Fruit fly (Drosophila melanogaster) whole organism, wandering third instar larva: ENCODE results near the gene IntS4.

ENCODE experiments used
- Abd-B ChIP-seq: fragments of >200 bp; optimal IDR thresholded peaks from 2 replicates; lab custom pipeline; 2017; ENCODE audit warnings: missing biosample characterization, missing genetic modification characterization
- CG32264 ChIP-seq: fragments of 200-800 bp; sonication (Bioruptor generic); optimal IDR thresholded peaks from 2 replicates; lab custom pipeline; 2016; ENCODE audit warnings: missing biosample characterization, missing genetic modification characterization
- CrebA ChIP-seq: fragments of 200-800 bp; sonication (Bioruptor generic); optimal IDR thresholded peaks from 2 replicates; lab custom pipeline; 2016; ENCODE audit warnings: missing biosample characterization, mild to moderate bottlenecking, missing genetic modification characterization, borderline replicate concordance
- GATAd ChIP-seq: sonication (Bioruptor generic); optimal IDR thresholded peaks from 2 replicates; lab custom pipeline; 2016; ENCODE audit warnings: missing biosample characterization, missing genetic modification characterization
- HLH106 ChIP-seq: fragments of 200-800 bp; optimal IDR thresholded peaks from 3 replicates; lab custom pipeline; 2019; ENCODE audit warnings: missing biosample characterization, mild to moderate bottlenecking, missing genetic modification characterization, moderate library complexity
- Hnf4 ChIP-seq: fragments of 200-800 bp; sonication (Bioruptor generic); optimal IDR thresholded peaks from 2 replicates; lab custom pipeline; 2016; ENCODE audit warnings: missing biosample characterization, mild to moderate bottlenecking, missing genetic modification characterization
- Hr78 ChIP-seq: fragments of >200 bp; optimal IDR thresholded peaks from 2 replicates; lab custom pipeline; 2017; ENCODE audit warnings: missing biosample characterization, missing genetic modification characterization
- Hr83 ChIP-seq: fragments of 200-300 bp; sonication (Bioruptor generic); optimal IDR thresholded peaks from 2 replicates; lab custom pipeline; 2016; ENCODE audit warnings: missing biosample characterization, mild to moderate bottlenecking, missing genetic modification characterization, moderate library complexity; ENCODE audit not compliant: poor library complexity, severe bottlenecking
- Jra ChIP-seq: sonication (Bioruptor generic); optimal IDR thresholded peaks from 2 replicates; lab custom pipeline; 2016; ENCODE audit warnings: missing biosample characterization, missing genetic modification characterization
- Mio ChIP-seq: sonication (Bioruptor generic); optimal IDR thresholded peaks from 2 replicates; lab custom pipeline; 2016; ENCODE audit warnings: missing biosample characterization, missing genetic modification characterization
- Myc ChIP-seq: fragments of >200 bp; optimal IDR thresholded peaks from 2 replicates; lab custom pipeline; 2017
- OdsH ChIP-seq: fragments of 200-800 bp; sonication (Bioruptor generic); optimal IDR thresholded peaks from 2 replicates; lab custom pipeline; 2016; ENCODE audit warnings: missing biosample characterization, mild to moderate bottlenecking, missing genetic modification characterization
- Rel ChIP-seq, 2 experiments: fragments of 200-800 bp; sonication (Bioruptor generic) in 1 of 2; optimal IDR thresholded peaks; 2 replicates in 1 of 2; 3 replicates in 1 of 2; lab custom pipeline; 2016 to 2019; ENCODE audit warnings: mild to moderate bottlenecking in 2 of 2, missing biosample characterization in 2 of 2, missing genetic modification characterization in 2 of 2, moderate library complexity in 1 of 2
- Sp1 ChIP-seq: fragments of 200-800 bp; sonication (Bioruptor generic); optimal IDR thresholded peaks from 3 replicates; lab custom pipeline; 2019; ENCODE audit warnings: missing biosample characterization, mild to moderate bottlenecking, missing genetic modification characterization, moderate library complexity
- Vsx2 ChIP-seq: fragments of 200-300, 225-300 bp; sonication (Bioruptor generic); optimal IDR thresholded peaks from 2 replicates; lab custom pipeline; 2018; ENCODE audit warnings: missing biosample characterization, missing genetic modification characterization; ENCODE audit not compliant: partially characterized antibody
- br ChIP-seq: fragments of 200-800 bp; sonication (Bioruptor generic); optimal IDR thresholded peaks from 2 replicates; lab custom pipeline; 2016; ENCODE audit warnings: missing biosample characterization, missing genetic modification characterization
- brk ChIP-seq: fragments of 200-800 bp; sonication (Bioruptor generic); optimal IDR thresholded peaks from 2 replicates; lab custom pipeline; 2016; ENCODE audit warnings: missing biosample characterization, mild to moderate bottlenecking, missing genetic modification characterization
- dl ChIP-seq, 2 experiments: fragments of 175-275, 200-275 bp in 1 of 2; fragments of 200-275 bp in 1 of 2; sonication (Bioruptor generic); optimal IDR thresholded peaks; lab custom pipeline; 2018; ENCODE audit warnings: mild to moderate bottlenecking in 2 of 2, missing biosample characterization in 2 of 2, missing genetic modification characterization in 2 of 2, moderate library complexity in 2 of 2; ENCODE audit not compliant: partially characterized antibody in 2 of 2, insufficient read depth in 1 of 2
- dmrt93B ChIP-seq: fragments of 200-800 bp; sonication (Bioruptor generic); optimal IDR thresholded peaks from 2 replicates; lab custom pipeline; 2018; ENCODE audit warnings: missing biosample characterization, mild to moderate bottlenecking, missing genetic modification characterization
- dsf ChIP-seq: sonication (Bioruptor generic); optimal IDR thresholded peaks from 2 replicates; lab custom pipeline; 2016; ENCODE audit warnings: missing biosample characterization, missing genetic modification characterization, borderline replicate concordance
- ey ChIP-seq: fragments of 200-800 bp; sonication (Bioruptor generic); optimal IDR thresholded peaks from 2 replicates; lab custom pipeline; 2016; ENCODE audit warnings: missing biosample characterization, missing genetic modification characterization
- foxo ChIP-seq, 2 experiments: fragments of 200-800 bp; sonication (Bioruptor generic); optimal IDR thresholded peaks; 2 replicates in 1 of 2; 3 replicates in 1 of 2; lab custom pipeline; 2016 to 2017; ENCODE audit warnings: missing biosample characterization in 2 of 2, missing genetic modification characterization in 2 of 2
- fru ChIP-seq: fragments of 200-800 bp; sonication (Bioruptor generic); optimal IDR thresholded peaks from 3 replicates; lab custom pipeline; 2016; ENCODE audit warnings: missing biosample characterization, mild to moderate bottlenecking, missing genetic modification characterization
- h ChIP-seq: fragments of 200-800 bp; sonication (Bioruptor generic); optimal IDR thresholded peaks from 3 replicates; lab custom pipeline; 2016; ENCODE audit warnings: missing biosample characterization, mild to moderate bottlenecking, missing genetic modification characterization
- lola ChIP-seq: fragments of >200 bp; optimal IDR thresholded peaks from 2 replicates; lab custom pipeline; 2017; ENCODE audit warnings: missing biosample characterization, missing genetic modification characterization
- pan ChIP-seq: fragments of >200 bp; optimal IDR thresholded peaks from 2 replicates; lab custom pipeline; 2017
- psq ChIP-seq: fragments of 200-800 bp; sonication (Bioruptor generic); optimal IDR thresholded peaks from 3 replicates; lab custom pipeline; 2017; ENCODE audit warnings: missing biosample characterization, mild to moderate bottlenecking, missing genetic modification characterization, moderate library complexity
- rgr ChIP-seq: fragments of 200-800 bp; sonication (Bioruptor generic); optimal IDR thresholded peaks from 3 replicates; lab custom pipeline; 2016; ENCODE audit warnings: missing biosample characterization, mild to moderate bottlenecking, missing genetic modification characterization
- sage ChIP-seq: fragments of 200-800 bp; sonication (Bioruptor generic); optimal IDR thresholded peaks from 2 replicates; lab custom pipeline; 2016; ENCODE audit warnings: missing biosample characterization, mild to moderate bottlenecking, missing genetic modification characterization
- sv ChIP-seq: fragments of 200-800 bp; sonication (Bioruptor generic); optimal IDR thresholded peaks from 3 replicates; lab custom pipeline; 2016; ENCODE audit warnings: missing biosample characterization, missing genetic modification characterization
- tai ChIP-seq: sonication (Bioruptor generic); optimal IDR thresholded peaks from 2 replicates; lab custom pipeline; 2016; ENCODE audit warnings: missing biosample characterization, missing genetic modification characterization
- woc ChIP-seq: sonication (Bioruptor generic); optimal IDR thresholded peaks from 2 replicates; lab custom pipeline; 2016; ENCODE audit warnings: missing biosample characterization, mild to moderate bottlenecking, missing genetic modification characterization

Gene IntS4

dm6 chrX:8574672-8575350 lies 16.2 kb upstream of the IntS4 start:
- peak in 1 of 2 experiments; percentile 65 for TF ChIP-seq foxo (GFP tag; optimal IDR thresholded peaks at IDR 0.05; lab: Kevin White, UChicago)
- TF ChIP-seq rgr: peak; percentile 68
- no peak for TF ChIP-seq dmrt93B (GFP tag; lab: Kevin White, UChicago)
- peak; percentile 21 for TF ChIP-seq OdsH
- peak; percentile 64 for TF ChIP-seq Jra (GFP tag; lab: Kevin White, UChicago)
- TF ChIP-seq fru (GFP tag; lab: Kevin White, UChicago): peak; percentile 61
- TF ChIP-seq Hnf4 (GFP tag; lab: Kevin White, UChicago): peak; percentile 0
- TF ChIP-seq Vsx2 (GFP tag; lab: Kevin White, UChicago): no peak
- TF ChIP-seq sage (GFP tag; lab: Kevin White, UChicago): no peak
- TF ChIP-seq Abd-B (GFP tag; lab: Kevin White, UChicago): no peak
- TF ChIP-seq GATAd (GFP tag; lab: Kevin White, UChicago): no peak
- TF ChIP-seq br (GFP tag; lab: Kevin White, UChicago): peak; percentile 18
- no peak for TF ChIP-seq Myc (lab: Kevin White, UChicago)
- TF ChIP-seq Sp1 (GFP tag; lab: Kevin White, UChicago): peak; percentile 16
- peak; percentile 48 for TF ChIP-seq HLH106 (tag; lab: Kevin White, UChicago)
- TF ChIP-seq psq (GFP tag; lab: Kevin White, UChicago): no peak
- TF ChIP-seq CrebA (GFP tag; lab: Kevin White, UChicago): no peak
- no peak for TF ChIP-seq Hr83 (GFP tag; lab: Kevin White, UChicago)
- peak; percentile 22 for TF ChIP-seq woc (GFP tag; lab: Kevin White, UChicago)
- no peak for TF ChIP-seq pan (lab: Kevin White, UChicago)
- no peak for TF ChIP-seq sv (GFP tag; lab: Kevin White, UChicago)
- peak; percentile 55 for TF ChIP-seq h (GFP tag; lab: Kevin White, UChicago)
- TF ChIP-seq dl (GFP tag; optimal IDR thresholded peaks at IDR 0.05; lab: Kevin White, UChicago; ENCODE audit: insufficient read depth in 1 of 2, partially characterized antibody in 2 of 2): no peak
- TF ChIP-seq lola (GFP tag; lab: Kevin White, UChicago): no peak
- peak; percentile 9 for TF ChIP-seq tai (GFP tag; lab: Kevin White, UChicago)
- TF ChIP-seq brk (GFP tag; lab: Kevin White, UChicago): no peak
- TF ChIP-seq ey: peak; percentile 50
- no peak for TF ChIP-seq Mio (GFP tag; lab: Kevin White, UChicago)
- no peak for TF ChIP-seq CG32264

- no peak for TF ChIP-seq pan (lab: Kevin White, UChicago)
- TF ChIP-seq sage (GFP tag; lab: Kevin White, UChicago): peak; percentile 35
- peak; percentile 43 for TF ChIP-seq woc (GFP tag; lab: Kevin White, UChicago)
- peak; percentile 3 for TF ChIP-seq h (GFP tag; lab: Kevin White, UChicago)
- peak; percentile 1 for TF ChIP-seq sv (GFP tag; lab: Kevin White, UChicago)
- peak; percentile 41 for TF ChIP-seq brk (GFP tag; lab: Kevin White, UChicago)
- TF ChIP-seq Hr78 (GFP tag; lab: Kevin White, UChicago): no peak
- peak in 1 of 2 experiments; percentile 47 for TF ChIP-seq foxo (GFP tag; optimal IDR thresholded peaks at IDR 0.05; lab: Kevin White, UChicago)
- peak; percentile 26 for TF ChIP-seq ey
These were observed 15.3 kb upstream of the IntS4 start, which contains the start of gene CG12065 for dm6 chrX:8573744-8574484. Gene CG12065 (plus strand): TSS chrX:8574306.

- TF ChIP-seq rgr (peak; percentile 25), CrebA (GFP tag; lab: Kevin White, UChicago) (no peak), brk (GFP tag; lab: Kevin White, UChicago) (peak; percentile 20), Hr83 (GFP tag; lab: Kevin White, UChicago) (no peak), HLH106 (tag; lab: Kevin White, UChicago) (peak; percentile 25), Hnf4 (GFP tag; lab: Kevin White, UChicago) (peak; percentile 7), Sp1 (GFP tag; lab: Kevin White, UChicago) (peak; percentile 38), ey (peak; percentile 39), lola (GFP tag; lab: Kevin White, UChicago) (no peak), OdsH (peak; percentile 9), fru (GFP tag; lab: Kevin White, UChicago) (peak; percentile 16), dsf (no peak), tai (GFP tag; lab: Kevin White, UChicago) (no peak), Rel (GFP tag; optimal IDR thresholded peaks at IDR 0.05; lab: Kevin White, UChicago) (no peak), Rel (tag; optimal IDR thresholded peaks at IDR 0.05; lab: Kevin White, UChicago) (peak; percentile 48), br (GFP tag; lab: Kevin White, UChicago) (no peak), foxo (GFP tag; optimal IDR thresholded peaks at IDR 0.05; lab: Kevin White, UChicago) (peak in 1 of 2 experiments; percentile 19), CG32264 (no peak), sage (GFP tag; lab: Kevin White, UChicago) (no peak), h (GFP tag; lab: Kevin White, UChicago) (peak; percentile 54)
These were observed 14.5 kb upstream of the IntS4 start, which contains the start of gene spirit for dm6 chrX:8572939-8573594. Gene spirit (minus strand): TSS chrX:8573593.
